Worm (Caenorhabditis elegans): ENCODE data around the gene C08F8.15.

ce11 chrIV:11183013-11183412, 22.4 kb upstream of the C08F8.15 start, which contains the start of gene prx-14:
- TF ChIP-seq nhr-237 (tag; optimal IDR thresholded peaks at IDR 0.05) (no peak), nhr-76 (tag; optimal IDR thresholded peaks at IDR 0.05) (no peak), nhr-28 (tag; optimal IDR thresholded peaks at IDR 0.05) (no peak), sem-2 (GFP tag; optimal IDR thresholded peaks at IDR 0.05) (no peak), pha-4 (tag; optimal IDR thresholded peaks at IDR 0.05) (no peak), unc-62 (GFP tag; optimal IDR thresholded peaks at IDR 0.05) (no peak), mls-2 (tag; optimal IDR thresholded peaks at IDR 0.05) (no peak), ztf-11 (tag; optimal IDR thresholded peaks at IDR 0.05) (no peak), elt-1 (tag; optimal IDR thresholded peaks at IDR 0.05; ENCODE audit: borderline replicate concordance, insufficient read depth) (no peak), lsy-2 (tag; optimal IDR thresholded peaks at IDR 0.05) (no peak), nhr-2 (tag; optimal IDR thresholded peaks at IDR 0.05) (no peak), lin-13 (tag; optimal IDR thresholded peaks at IDR 0.05) (no peak)
